Fruit fly (Drosophila melanogaster) whole organism, embryonic: ENCODE data around the gene peng.

ENCODE experiments used
- B-H2 ChIP-seq: fragments of 200-800 bp; sonication (Bioruptor generic); optimal IDR thresholded peaks from 2 replicates; lab custom pipeline; 2018; ENCODE audit warnings: missing biosample characterization, mild to moderate bottlenecking, missing genetic modification characterization
- Bgb ChIP-seq: fragments of 200-800 bp; sonication (Bioruptor generic); IDR thresholded peaks from 2 replicates; pipeline ENCODE4 v1.3.6; 2022; ENCODE audit warnings: missing biosample characterization, missing genetic modification characterization; ENCODE audit not compliant: partially characterized antibody
- CG10209 ChIP-seq: fragments of 200-800 bp; sonication (Bioruptor generic); optimal IDR thresholded peaks from 3 replicates; lab custom pipeline; 2017; ENCODE audit warnings: missing biosample characterization, mild to moderate bottlenecking, missing genetic modification characterization, missing genetic modification reagents
- CG13123 ChIP-seq: fragments of 200-800 bp; sonication (Bioruptor generic); optimal IDR thresholded peaks from 2 replicates; lab custom pipeline; 2016; ENCODE audit warnings: missing biosample characterization, missing genetic modification characterization
- CG13424 ChIP-seq: fragments of 200-800 bp; sonication (Bioruptor generic); optimal IDR thresholded peaks from 2 replicates; lab custom pipeline; 2019; ENCODE audit warnings: missing biosample characterization, mild to moderate bottlenecking, missing genetic modification characterization, moderate library complexity
- CG15073 ChIP-seq: fragments of 200-800 bp; sonication (Bioruptor generic); optimal IDR thresholded peaks from 2 replicates; lab custom pipeline; 2016; ENCODE audit warnings: missing biosample characterization, missing genetic modification characterization
- CG17361 ChIP-seq: fragments of 200-800 bp; sonication (Bioruptor generic); IDR thresholded peaks from 3 replicates; pipeline ENCODE4 v1.3.6; 2022; ENCODE audit warnings: missing biosample characterization, missing genetic modification characterization
- CG17385 ChIP-seq: fragments of 200-800 bp; sonication (Bioruptor generic); optimal IDR thresholded peaks from 3 replicates; lab custom pipeline; 2018; ENCODE audit warnings: missing biosample characterization, mild to moderate bottlenecking, missing genetic modification characterization
- CG17802 ChIP-seq: fragments of 200-800 bp; sonication (Bioruptor generic); optimal IDR thresholded peaks from 2 replicates; lab custom pipeline; 2018; ENCODE audit warnings: missing biosample characterization, mild to moderate bottlenecking, missing genetic modification characterization, moderate library complexity
- CG18599 ChIP-seq: fragments of 200-800 bp; sonication (Bioruptor generic); optimal IDR thresholded peaks from 3 replicates; lab custom pipeline; 2017; ENCODE audit warnings: missing biosample characterization, missing genetic modification characterization, mild to moderate bottlenecking, moderate library complexity, missing genetic modification reagents
- CG2678 ChIP-seq: fragments of 200-800 bp; sonication (Bioruptor generic); optimal IDR thresholded peaks from 3 replicates; lab custom pipeline; 2019; ENCODE audit warnings: missing biosample characterization, mild to moderate bottlenecking, missing genetic modification characterization, moderate library complexity
- CG3163 ChIP-seq: fragments of 200-800 bp; sonication (Bioruptor generic); optimal IDR thresholded peaks from 3 replicates; lab custom pipeline; 2016; ENCODE audit warnings: missing biosample characterization, missing genetic modification characterization
- CG32532 ChIP-seq: fragments of 200-800 bp; sonication (Bioruptor generic); IDR thresholded peaks from 2 replicates; pipeline ENCODE4 v1.3.6; 2022; ENCODE audit warnings: missing biosample characterization, missing genetic modification characterization
- CG33557 ChIP-seq: fragments of 200-800 bp; sonication (Bioruptor generic); optimal IDR thresholded peaks from 2 replicates; lab custom pipeline; 2019; ENCODE audit warnings: missing biosample characterization, mild to moderate bottlenecking, missing genetic modification characterization, moderate library complexity
- CG4617 ChIP-seq: fragments of 200-800 bp; sonication (Bioruptor generic); optimal IDR thresholded peaks from 3 replicates; lab custom pipeline; 2016; ENCODE audit warnings: missing biosample characterization, missing genetic modification characterization, borderline replicate concordance
- CG4730 ChIP-seq: fragments of 200-800 bp; sonication (Bioruptor generic); IDR thresholded peaks from 2 replicates; pipeline ENCODE4 v1.3.6; 2022; ENCODE audit warnings: missing biosample characterization, missing genetic modification characterization
- CG5245 ChIP-seq: fragments of 200-800 bp; sonication (Bioruptor generic); optimal IDR thresholded peaks from 3 replicates; lab custom pipeline; 2016; ENCODE audit warnings: missing biosample characterization, missing genetic modification characterization
- CG6689 ChIP-seq: fragments of 200-800 bp; sonication (Bioruptor generic); IDR thresholded peaks from 2 replicates; pipeline ENCODE4 v1.3.6; 2022; ENCODE audit warnings: missing biosample characterization, missing genetic modification characterization
- CG7357 ChIP-seq: fragments of 200-800 bp; sonication (Bioruptor generic); IDR thresholded peaks from 3 replicates; pipeline ENCODE4 v1.3.6; 2022; ENCODE audit warnings: missing biosample characterization, missing genetic modification characterization
- CG7372 ChIP-seq: fragments of 200-800 bp; sonication (Bioruptor generic); IDR thresholded peaks from 2 replicates; pipeline ENCODE4 v1.3.6; 2022; ENCODE audit warnings: missing biosample characterization, missing genetic modification characterization
- CG8281 ChIP-seq: fragments of 200-800 bp; sonication (Bioruptor generic); optimal IDR thresholded peaks from 2 replicates; lab custom pipeline; 2018; ENCODE audit warnings: missing biosample characterization, mild to moderate bottlenecking, missing genetic modification characterization, moderate library complexity
- CoRest ChIP-seq: fragments of 200-800 bp; sonication (Bioruptor generic); optimal IDR thresholded peaks from 3 replicates; lab custom pipeline; 2018; ENCODE audit warnings: missing biosample characterization, mild to moderate bottlenecking, missing genetic modification characterization, moderate library complexity
- Fer2 ChIP-seq: fragments of 200-800 bp; sonication (Bioruptor generic); optimal IDR thresholded peaks from 2 replicates; lab custom pipeline; 2018; ENCODE audit warnings: missing biosample characterization, mild to moderate bottlenecking, missing genetic modification characterization, moderate library complexity
- Mad ChIP-seq: fragments of 200-800 bp; sonication (Bioruptor generic); optimal IDR thresholded peaks from 2 replicates; lab custom pipeline; 2016; ENCODE audit warnings: missing biosample characterization, missing genetic modification characterization
- Mes4 ChIP-seq: fragments of 200-800 bp; sonication (Bioruptor generic); optimal IDR thresholded peaks from 2 replicates; lab custom pipeline; 2016; ENCODE audit warnings: missing biosample characterization, missing genetic modification characterization
- NC2α ChIP-seq: fragments of 200-800 bp; sonication (Bioruptor generic); optimal IDR thresholded peaks from 2 replicates; lab custom pipeline; 2016; ENCODE audit warnings: missing biosample characterization, missing genetic modification characterization
- Optix ChIP-seq: fragments of 200-800 bp; sonication (Bioruptor generic); IDR thresholded peaks from 3 replicates; pipeline ENCODE4 v1.3.6; 2022; ENCODE audit warnings: missing biosample characterization, missing genetic modification characterization
- PHDP ChIP-seq: fragments of 200-800 bp; sonication (Bioruptor generic); optimal IDR thresholded peaks from 3 replicates; lab custom pipeline; 2018; ENCODE audit warnings: missing biosample characterization, mild to moderate bottlenecking, missing genetic modification characterization, moderate library complexity
- Ptx1 ChIP-seq: fragments of 200-800 bp; sonication (Bioruptor generic); IDR thresholded peaks from 2 replicates; pipeline ENCODE4 v1.3.6; 2022; ENCODE audit warnings: missing biosample characterization, missing genetic modification characterization
- Side ChIP-seq: fragments of 200-800 bp; sonication (Bioruptor generic); optimal IDR thresholded peaks from 2 replicates; lab custom pipeline; 2016; ENCODE audit warnings: missing biosample characterization, missing genetic modification characterization
- Vsx1 ChIP-seq: fragments of 200-800 bp; sonication (Bioruptor generic); optimal IDR thresholded peaks from 2 replicates; lab custom pipeline; 2017; ENCODE audit warnings: missing biosample characterization, mild to moderate bottlenecking, missing genetic modification characterization, missing genetic modification reagents
- YL-1 ChIP-seq: fragments of 200-800 bp; sonication (Bioruptor generic); optimal IDR thresholded peaks from 3 replicates; lab custom pipeline; 2017; ENCODE audit warnings: missing biosample characterization, mild to moderate bottlenecking, missing genetic modification characterization
- ash1 ChIP-seq: fragments of 200-800 bp; sonication (Bioruptor generic); optimal IDR thresholded peaks from 2 replicates; lab custom pipeline; 2018; ENCODE audit warnings: missing biosample characterization, mild to moderate bottlenecking, missing genetic modification characterization
- cg ChIP-seq: fragments of 200-800 bp; sonication (Bioruptor generic); optimal IDR thresholded peaks from 3 replicates; lab custom pipeline; 2019; ENCODE audit warnings: missing biosample characterization, mild to moderate bottlenecking, missing genetic modification characterization, moderate library complexity
- chm ChIP-seq: fragments of 200-800 bp; sonication (Bioruptor generic); IDR thresholded peaks from 2 replicates; pipeline ENCODE4 v1.3.6; 2022; ENCODE audit warnings: missing biosample characterization, missing genetic modification characterization
- chn ChIP-seq: fragments of 200-800 bp; sonication (Bioruptor generic); optimal IDR thresholded peaks from 2 replicates; lab custom pipeline; 2016; ENCODE audit warnings: missing biosample characterization, missing genetic modification characterization
- emc ChIP-seq: fragments of 200-800 bp; sonication (Bioruptor generic); optimal IDR thresholded peaks from 2 replicates; lab custom pipeline; 2016; ENCODE audit warnings: missing biosample characterization, missing genetic modification characterization
- eyg ChIP-seq: fragments of 200-800 bp; sonication (Bioruptor generic); optimal IDR thresholded peaks from 3 replicates; lab custom pipeline; 2016; ENCODE audit warnings: missing biosample characterization, missing genetic modification characterization
- jigr1 ChIP-seq: fragments of 200-800 bp; sonication (Bioruptor generic); IDR thresholded peaks from 3 replicates; pipeline ENCODE4 v1.3.6; 2022; ENCODE audit warnings: missing biosample characterization, missing genetic modification characterization
- mirr ChIP-seq: fragments of 200-800 bp; sonication (Bioruptor generic); optimal IDR thresholded peaks from 3 replicates; lab custom pipeline; 2018; ENCODE audit warnings: missing biosample characterization, mild to moderate bottlenecking, missing genetic modification characterization
- mld ChIP-seq: fragments of 200-800 bp; sonication (Bioruptor generic); IDR thresholded peaks from 3 replicates; pipeline ENCODE4 v1.3.6; 2022; ENCODE audit warnings: missing biosample characterization, missing genetic modification characterization; ENCODE audit not compliant: partially characterized antibody
- onecut ChIP-seq: fragments of 200-800 bp; sonication (Bioruptor generic); IDR thresholded peaks from 2 replicates; pipeline ENCODE4 v1.3.6; 2022; ENCODE audit warnings: missing biosample characterization, missing genetic modification characterization
- phol ChIP-seq: fragments of 200-800 bp; sonication (Bioruptor generic); optimal IDR thresholded peaks from 3 replicates; lab custom pipeline; 2018; ENCODE audit warnings: missing biosample characterization, mild to moderate bottlenecking, missing genetic modification characterization, moderate library complexity
- rib ChIP-seq: fragments of 200-800 bp; sonication (Bioruptor generic); IDR thresholded peaks from 2 replicates; pipeline ENCODE4 v1.3.6; 2022; ENCODE audit warnings: missing biosample characterization, missing genetic modification characterization
- scrt ChIP-seq: fragments of 200-800 bp; sonication (Bioruptor generic); optimal IDR thresholded peaks from 2 replicates; lab custom pipeline; 2018; ENCODE audit warnings: missing biosample characterization, mild to moderate bottlenecking, missing genetic modification characterization, moderate library complexity
- seq ChIP-seq: fragments of 200-800 bp; sonication (Bioruptor generic); IDR thresholded peaks from 2 replicates; pipeline ENCODE4 v1.3.6; 2022; ENCODE audit warnings: missing biosample characterization, missing genetic modification characterization
- slou ChIP-seq: fragments of 200-800 bp; sonication (Bioruptor generic); optimal IDR thresholded peaks from 3 replicates; lab custom pipeline; 2016; ENCODE audit warnings: missing biosample characterization, missing genetic modification characterization
- sna ChIP-seq: fragments of 200-800 bp; sonication (Bioruptor generic); IDR thresholded peaks from 2 replicates; pipeline ENCODE4 v1.3.6; 2022; ENCODE audit warnings: missing biosample characterization, missing genetic modification characterization; ENCODE audit not compliant: partially characterized antibody
- usp ChIP-seq: fragments of >200 bp; optimal IDR thresholded peaks from 2 replicates; lab custom pipeline; 2017; ENCODE audit warnings: missing biosample characterization, missing genetic modification characterization

Gene peng

dm6 chrX:21367363-21368072, 17.9 kb upstream of the peng start (continued):
- TF ChIP-seq Fer2 (tag; lab: Kevin White, UChicago) (peak; percentile 97), rib (GFP tag; lab: Robert Waterston, UW) (peak; percentile 97), CG10209 (GFP tag; lab: Kevin White, UChicago) (peak; percentile 98), CG13123 (peak; percentile 89), CG13424 (tag; lab: Kevin White, UChicago) (peak; percentile 99), CG17361 (GFP tag; lab: Robert Waterston, UW) (peak; percentile 97), ash1 (GFP tag; lab: Kevin White, UChicago) (peak; percentile 49), CG3163 (peak; percentile 80), NC2α (peak; percentile 89), Mes4 (GFP tag; lab: Kevin White, UChicago) (peak; percentile 93), CG2678 (tag; lab: Kevin White, UChicago) (peak; percentile 99), chm (GFP tag; lab: Robert Waterston, UW) (peak; percentile 95), mld (GFP tag; lab: Robert Waterston, UW) (no peak), PHDP (peak; percentile 98), scrt (GFP tag; lab: Kevin White, UChicago) (peak; percentile 95), mirr (GFP tag; lab: Kevin White, UChicago) (peak; percentile 97), Mad (peak; percentile 98), Ptx1 (GFP tag; lab: Robert Waterston, UW) (peak; percentile 97), CG4617 (GFP tag; lab: Kevin White, UChicago) (peak; percentile 95), CG6689 (GFP tag; lab: Robert Waterston, UW) (peak; percentile 97), YL-1 (GFP tag; lab: Kevin White, UChicago) (peak; percentile 93), Bgb (no peak), onecut (GFP tag; lab: Robert Waterston, UW) (peak; percentile 92), CG4730 (GFP tag; lab: Robert Waterston, UW) (peak; percentile 93), CG17802 (peak; percentile 88), jigr1 (GFP tag; lab: Robert Waterston, UW) (peak; percentile 93), CG7372 (GFP tag; lab: Robert Waterston, UW) (peak; percentile 95), CoRest (tag; lab: Kevin White, UChicago) (peak; percentile 99), CG32532 (peak; percentile 96), Side (GFP tag; lab: Kevin White, UChicago) (peak; percentile 95), Vsx1 (peak; percentile 96), CG7357 (peak; percentile 91), slou (GFP tag; lab: Kevin White, UChicago) (peak; percentile 95), B-H2 (GFP tag; lab: Kevin White, UChicago) (peak; percentile 98), CG8281 (peak; percentile 91), eyg (peak; percentile 91), emc (GFP tag; lab: Kevin White, UChicago) (peak; percentile 93), CG15073 (GFP tag; lab: Kevin White, UChicago) (peak; percentile 85), cg (GFP tag; lab: Kevin White, UChicago) (peak; percentile 49), usp (GFP tag; lab: Kevin White, UChicago) (no peak), chn (GFP tag; lab: Kevin White, UChicago) (peak; percentile 96), CG17385 (GFP tag; lab: Kevin White, UChicago) (peak; percentile 97), CG18599 (GFP tag; lab: Kevin White, UChicago) (peak; percentile 99), CG5245 (peak; percentile 94), phol (peak; percentile 97), seq (GFP tag; lab: Robert Waterston, UW) (peak; percentile 98), CG33557 (GFP tag; lab: Kevin White, UChicago) (peak; percentile 95), sna (GFP tag; lab: Robert Waterston, UW) (no peak), Optix (GFP tag; lab: Robert Waterston, UW) (peak; percentile 95)
